Worm (Caenorhabditis elegans) whole organism, L1 larva: ENCODE data around the gene sluh-7.

Experiments used
- blmp-1 ChIP-seq: fragments of 150-350 bp; optimal IDR thresholded peaks from 2 replicates; lab custom pipeline; 2014; ENCODE audit warnings: missing biosample characterization, missing genetic modification characterization
- ceh-82 ChIP-seq, 3 experiments: fragments of 150-350 bp in 1 of 3; sonication (generic microtip) in 2 of 3; optimal IDR thresholded peaks; 2 replicates each; lab custom pipeline; 2014 to 2017; ENCODE audit warnings: missing biosample characterization in 3 of 3, missing genetic modification characterization in 3 of 3
- ceh-88 ChIP-seq: fragments of 200-800 bp; sonication (Bioruptor generic); IDR thresholded peaks from 2 replicates; pipeline ENCODE4 v1.3.6; 2022; ENCODE audit warnings: missing genetic modification characterization, missing compliant biosample characterization
- lin-35 ChIP-seq, 2 experiments: fragments of 150-350 bp; optimal IDR thresholded peaks; 2 replicates each; lab custom pipeline; 2014; ENCODE audit warnings: missing biosample characterization in 2 of 2, missing genetic modification characterization in 2 of 2, missing genetic modification reagents in 2 of 2
- lir-3 ChIP-seq: sonication (generic microtip); optimal IDR thresholded peaks from 2 replicates; lab custom pipeline; 2016; ENCODE audit warnings: mild to moderate bottlenecking, missing genetic modification characterization, moderate library complexity, missing compliant biosample characterization; ENCODE audit not compliant: poor library complexity
- nhr-237 ChIP-seq: fragments of 150-350 bp; optimal IDR thresholded peaks from 2 replicates; lab custom pipeline; 2014; ENCODE audit warnings: missing biosample characterization, missing genetic modification characterization
- rnt-1 ChIP-seq: sonication (generic microtip); optimal IDR thresholded peaks from 2 replicates; lab custom pipeline; 2016; ENCODE audit warnings: mild to moderate bottlenecking, missing genetic modification characterization, moderate library complexity, missing compliant biosample characterization
- snpc-4 ChIP-seq: fragments of 150-350 bp; optimal IDR thresholded peaks from 2 replicates; lab custom pipeline; 2014; ENCODE audit warnings: missing biosample characterization, missing genetic modification characterization
- snu-23 ChIP-seq: sonication (generic microtip); optimal IDR thresholded peaks from 2 replicates; lab custom pipeline; 2016; ENCODE audit warnings: missing genetic modification characterization, missing compliant biosample characterization

- TF ChIP-seq lin-35 (GFP tag; optimal IDR thresholded peaks at IDR 0.05; lab: Kevin White, UChicago) (no peak), ceh-88 (GFP tag; lab: Robert Waterston, UW) (no peak), snpc-4 (tag; lab: Kevin White, UChicago) (no peak), lir-3 (no peak), ceh-82 (tag; optimal IDR thresholded peaks at IDR 0.05; lab: Kevin White, UChicago) (no peak), snu-23 (no peak), nhr-237 (no peak), rnt-1 (tag; lab: Kevin White, UChicago) (no peak), blmp-1 (tag; lab: Kevin White, UChicago) (no peak)
Measured at ce11 chrV:10319434-10319833, 36.2 kb downstream of the sluh-7 start, which contains the start of gene B0024.11.
